Worm (Caenorhabditis elegans) whole organism, L2 larva: Measurements from ENCODE around the gene Y37E11B.10.

Experiments
- ZK546.5 ChIP-seq: sonication (generic microtip); optimal IDR thresholded peaks from 2 replicates; lab custom pipeline; 2017; ENCODE audit warnings: missing biosample characterization, missing genetic modification characterization
- elt-3 ChIP-seq: sonication (generic microtip); optimal IDR thresholded peaks from 2 replicates; lab custom pipeline; 2017; ENCODE audit warnings: missing biosample characterization, missing genetic modification characterization
- nhr-12 ChIP-seq: fragments of 150-350 bp; optimal IDR thresholded peaks from 2 replicates; lab custom pipeline; 2014; ENCODE audit warnings: missing biosample characterization, missing genetic modification characterization
- nhr-237 ChIP-seq: fragments of 150-350 bp; optimal IDR thresholded peaks from 2 replicates; lab custom pipeline; 2014; ENCODE audit warnings: missing biosample characterization, missing genetic modification characterization
- nhr-25 ChIP-seq: fragments of 150-350 bp; sonication (generic microtip); optimal IDR thresholded peaks from 3 replicates; lab custom pipeline; 2014; ENCODE audit warnings: missing biosample characterization, missing genetic modification characterization
- nhr-6 ChIP-seq: fragments of 150-350 bp; optimal IDR thresholded peaks from 2 replicates; lab custom pipeline; 2014; ENCODE audit warnings: missing biosample characterization, missing genetic modification characterization
- skn-1 ChIP-seq: sonication (generic microtip); optimal IDR thresholded peaks from 2 replicates; lab custom pipeline; 2017; ENCODE audit warnings: missing biosample characterization, missing genetic modification characterization
- unc-62 ChIP-seq: fragments of 150-350 bp; optimal IDR thresholded peaks from 2 replicates; lab custom pipeline; 2014; ENCODE audit warnings: missing biosample characterization, missing genetic modification reagents, missing genetic modification characterization

ce11 chrIV:3590821-3591220, 15.4 kb downstream of the Y37E11B.10 start:
- TF ChIP-seq unc-62 (GFP tag; lab: Kevin White, UChicago) = no peak
- no peak for TF ChIP-seq ZK546.5 (tag; lab: Kevin White, UChicago)
- no peak for TF ChIP-seq skn-1 (tag; lab: Kevin White, UChicago)
- TF ChIP-seq nhr-25 = no peak
- no peak for TF ChIP-seq nhr-12
- no peak for TF ChIP-seq nhr-6 (tag; lab: Kevin White, UChicago)
- TF ChIP-seq elt-3 (tag; lab: Kevin White, UChicago) = no peak
- no peak for TF ChIP-seq nhr-237 (tag; lab: Kevin White, UChicago)
